Fruit fly (Drosophila melanogaster): ENCODE results near the gene Cap-D3.
A peak's percentile ranks its signal among the peaks of the same experiment; 100 is the strongest.

The Cap-D3 gene

DNA sequence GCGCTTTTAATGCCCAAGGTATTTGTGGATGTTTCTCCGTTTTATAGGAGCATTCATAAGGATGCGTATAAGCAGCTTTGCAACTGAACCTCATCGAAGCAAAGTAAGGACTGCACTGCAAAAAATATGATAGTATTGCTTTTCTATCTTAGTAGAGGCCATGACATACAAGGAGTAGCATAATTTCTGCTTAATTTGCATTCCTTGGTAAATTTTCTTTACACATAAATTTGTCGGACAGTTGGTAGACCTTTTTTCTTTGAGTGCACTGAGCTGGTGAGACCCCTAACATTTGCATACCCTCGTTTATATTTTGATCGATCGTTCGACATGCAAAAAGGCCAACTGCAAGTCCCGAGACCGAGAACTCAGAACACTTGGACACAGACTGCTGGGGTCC is 32.8 kb upstream of the Cap-D3 start (continued):
- peak; percentile 56 for TF ChIP-seq achi (GFP tag; optimal IDR thresholded peaks at IDR 0.05)
- TF ChIP-seq CG8119 (GFP tag; IDR thresholded peaks at IDR 0.05): no peak
- TF ChIP-seq Hr4 (GFP tag; optimal IDR thresholded peaks at IDR 0.05): peak; percentile 25
- no peak for TF ChIP-seq CG6276 (GFP tag; optimal IDR thresholded peaks at IDR 0.05)
- TF ChIP-seq salr (GFP tag; optimal IDR thresholded peaks at IDR 0.05): peak; percentile 4 to 9
- TF ChIP-seq svp (GFP tag): peak; percentile 93
- peak; percentile 90 for TF ChIP-seq esn (GFP tag; optimal IDR thresholded peaks at IDR 0.05)
- no peak for TF ChIP-seq CG15336 (GFP tag; IDR thresholded peaks at IDR 0.05)
- TF ChIP-seq Hr39 (GFP tag; optimal IDR thresholded peaks at IDR 0.05): peak; percentile 86
- no peak for TF ChIP-seq CG16779 (tag; optimal IDR thresholded peaks at IDR 0.05)
- TF ChIP-seq CG8319 (GFP tag; optimal IDR thresholded peaks at IDR 0.05): peak; percentile 34
- TF ChIP-seq CG7368 (GFP tag; optimal IDR thresholded peaks at IDR 0.05): peak; percentile 33
- no peak for TF ChIP-seq Hr38 (GFP tag; optimal IDR thresholded peaks at IDR 0.05)
- TF ChIP-seq cyc (GFP tag; optimal IDR thresholded peaks at IDR 0.05): peak; percentile 84
- peak; percentile 87 for TF ChIP-seq Eip78C (GFP tag)
- peak; percentile 70 for TF ChIP-seq CG3919 (GFP tag; optimal IDR thresholded peaks at IDR 0.05)
- no peak for TF ChIP-seq CG4318 (GFP tag; optimal IDR thresholded peaks at IDR 0.05)
- TF ChIP-seq CG9139 (GFP tag; optimal IDR thresholded peaks at IDR 0.05): peak; percentile 41
- peak; percentile 64 for TF ChIP-seq Sox14 (GFP tag; optimal IDR thresholded peaks at IDR 0.05)
- peak; percentile 44 for TF ChIP-seq spab (GFP tag; optimal IDR thresholded peaks at IDR 0.05)
- peak; percentile 76; the same call in 2 of the 3 replicates for TF ChIP-seq CG6163 (GFP tag; IDR thresholded peaks at IDR 0.05)
- TF ChIP-seq CG6808 (GFP tag; optimal IDR thresholded peaks at IDR 0.05): peak; percentile 21
- peak; percentile 84 for TF ChIP-seq Sox102F (GFP tag; optimal IDR thresholded peaks at IDR 0.05)
- peak; percentile 54 for TF ChIP-seq CG1621 (tag; optimal IDR thresholded peaks at IDR 0.05)
- TF ChIP-seq CG10669 (GFP tag; optimal IDR thresholded peaks at IDR 0.05): peak; percentile 57
- peak; percentile 36 for TF ChIP-seq Sox15 (GFP tag; optimal IDR thresholded peaks at IDR 0.05)
- TF ChIP-seq Eip93F (GFP tag; optimal IDR thresholded peaks at IDR 0.05): peak; percentile 75
- TF ChIP-seq eg (GFP tag; IDR thresholded peaks at IDR 0.05): 0 out of 3 replicates have a peak, but pooled peaks have one; percentile 26
- peak; percentile 45 for TF ChIP-seq CG3032 (tag; optimal IDR thresholded peaks at IDR 0.05)
- peak; percentile 41 for TF ChIP-seq CG8632 (GFP tag; optimal IDR thresholded peaks at IDR 0.05)
- peak; percentile 66 for TF ChIP-seq CG6792 (GFP tag; optimal IDR thresholded peaks at IDR 0.05)
- peak; percentile 85 for TF ChIP-seq Met (GFP tag; optimal IDR thresholded peaks at IDR 0.05)

DNA sequence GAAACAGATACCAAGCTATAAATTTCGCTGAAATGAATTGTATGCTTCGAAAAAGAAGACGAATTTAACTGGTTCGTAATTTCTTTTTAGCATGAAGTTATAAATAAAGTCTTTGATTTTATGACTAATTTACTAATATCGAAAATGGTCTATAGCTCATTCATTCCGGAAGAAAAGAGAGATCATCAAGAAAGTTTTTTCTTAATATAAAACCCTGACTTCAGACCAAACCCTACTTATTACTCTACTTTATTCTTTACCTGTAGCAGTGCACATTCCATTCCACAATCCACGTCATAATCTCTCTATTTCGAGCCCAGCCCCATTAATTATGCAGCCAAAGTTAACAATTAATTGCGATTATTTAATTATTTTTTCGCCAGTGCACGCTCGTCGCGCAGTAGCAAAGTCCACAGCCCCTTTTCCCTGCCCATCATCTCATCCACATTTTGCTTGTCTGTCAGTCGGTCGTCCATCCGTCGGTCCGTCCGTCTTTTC is 31.7 kb upstream of the Cap-D3 start:
- peak; percentile 53 for TF ChIP-seq CG4318 (GFP tag; optimal IDR thresholded peaks at IDR 0.05)
- TF ChIP-seq Gug (GFP tag; IDR thresholded peaks at IDR 0.05): no peak
- peak in 1 of 2 experiments; percentile 40 for TF ChIP-seq salr (GFP tag; optimal IDR thresholded peaks at IDR 0.05)
- peak; percentile 31; the same call in 1 of the 2 replicates for TF ChIP-seq CG15336 (GFP tag; IDR thresholded peaks at IDR 0.05)
- no peak for TF ChIP-seq Ets21C (GFP tag; optimal IDR thresholded peaks at IDR 0.05)
- TF ChIP-seq CG11294 (GFP tag; IDR thresholded peaks at IDR 0.05): no peak
- peak; percentile 33 for TF ChIP-seq Eip75B (GFP tag; optimal IDR thresholded peaks at IDR 0.05)
- no peak for TF ChIP-seq CG7368 (GFP tag; optimal IDR thresholded peaks at IDR 0.05)
- TF ChIP-seq CG6276 (GFP tag; optimal IDR thresholded peaks at IDR 0.05): peak; percentile 10
- TF ChIP-seq CG6163 (GFP tag; IDR thresholded peaks at IDR 0.05): no peak
- peak; percentile 23 for TF ChIP-seq Hr39 (GFP tag; optimal IDR thresholded peaks at IDR 0.05)
- TF ChIP-seq CG6792 (GFP tag; optimal IDR thresholded peaks at IDR 0.05): peak; percentile 35
- peak; percentile 42 for TF ChIP-seq CG3032 (tag; optimal IDR thresholded peaks at IDR 0.05)
- peak; percentile 36 for TF ChIP-seq esn (GFP tag; optimal IDR thresholded peaks at IDR 0.05)
- TF ChIP-seq acj6 (GFP tag; optimal IDR thresholded peaks at IDR 0.05): peak; percentile 31
- no peak for TF ChIP-seq Hr38 (GFP tag; optimal IDR thresholded peaks at IDR 0.05)
- TF ChIP-seq Met (GFP tag; optimal IDR thresholded peaks at IDR 0.05): peak; percentile 16
- TF ChIP-seq net (GFP tag; optimal IDR thresholded peaks at IDR 0.05): peak; percentile 54
- peak; percentile 56 for TF ChIP-seq achi (GFP tag; optimal IDR thresholded peaks at IDR 0.05)
- peak; percentile 27 for TF ChIP-seq dsx (GFP tag; optimal IDR thresholded peaks at IDR 0.05; ENCODE audit: poor library complexity, severe bottlenecking)
- TF ChIP-seq fd59A (GFP tag; optimal IDR thresholded peaks at IDR 0.05): peak; percentile 49
- TF ChIP-seq CG16779 (tag; optimal IDR thresholded peaks at IDR 0.05): no peak
- TF ChIP-seq CG11762 (GFP tag; optimal IDR thresholded peaks at IDR 0.05; ENCODE audit: insufficient read depth): no peak
- peak; percentile 27 for TF ChIP-seq CG10669 (GFP tag; optimal IDR thresholded peaks at IDR 0.05)
- TF ChIP-seq OdsH (GFP tag; optimal IDR thresholded peaks at IDR 0.05): peak; percentile 46
- TF ChIP-seq Smox (GFP tag; optimal IDR thresholded peaks at IDR 0.05): no peak
- peak; percentile 64 for TF ChIP-seq CG6808 (GFP tag; optimal IDR thresholded peaks at IDR 0.05)
- TF ChIP-seq CG3919 (GFP tag; optimal IDR thresholded peaks at IDR 0.05): peak; percentile 54
- peak; percentile 16 for TF ChIP-seq pdm3 (GFP tag; optimal IDR thresholded peaks at IDR 0.05)
- peak; percentile 1 for TF ChIP-seq CG11902 (GFP tag; optimal IDR thresholded peaks at IDR 0.05)
- TF ChIP-seq fd85E (GFP tag; optimal IDR thresholded peaks at IDR 0.05): no peak
- no peak for TF ChIP-seq CG6854 (GFP tag; optimal IDR thresholded peaks at IDR 0.05)
- peak; percentile 29 for TF ChIP-seq topi (GFP tag; optimal IDR thresholded peaks at IDR 0.05)

Measured in whole organism, prepupa.